Worm (Caenorhabditis elegans): Measurements from ENCODE around the gene flr-4.

ce11 chrX:15052385-15052784 is 36.8 kb upstream of the flr-4 start, which contains the start of gene H03G16.6:
- TF ChIP-seq ceh-62 (tag; optimal IDR thresholded peaks at IDR 0.05) (no peak), zag-1 (tag; optimal IDR thresholded peaks at IDR 0.05) (no peak), dmd-6 (GFP tag; IDR thresholded peaks at IDR 0.05) (no peak), lin-29 (GFP tag; IDR thresholded peaks at IDR 0.05) (no peak), pqm-1 (tag; optimal IDR thresholded peaks at IDR 0.05) (no peak), nhr-102 (tag; optimal IDR thresholded peaks at IDR 0.05) (no peak), ceh-28 (tag; optimal IDR thresholded peaks at IDR 0.05) (no peak), lin-13 (GFP tag; optimal IDR thresholded peaks at IDR 0.05) (no peak), nhr-42 (GFP tag; IDR thresholded peaks at IDR 0.05) (no peak), lin-39 (tag; optimal IDR thresholded peaks at IDR 0.05) (no peak), Y48G9A.11 (GFP tag; IDR thresholded peaks at IDR 0.05) (no peak)

Data from whole organism, L4 larva.